Fruit fly (Drosophila melanogaster): ENCODE results near the gene FucTC.

DNA sequence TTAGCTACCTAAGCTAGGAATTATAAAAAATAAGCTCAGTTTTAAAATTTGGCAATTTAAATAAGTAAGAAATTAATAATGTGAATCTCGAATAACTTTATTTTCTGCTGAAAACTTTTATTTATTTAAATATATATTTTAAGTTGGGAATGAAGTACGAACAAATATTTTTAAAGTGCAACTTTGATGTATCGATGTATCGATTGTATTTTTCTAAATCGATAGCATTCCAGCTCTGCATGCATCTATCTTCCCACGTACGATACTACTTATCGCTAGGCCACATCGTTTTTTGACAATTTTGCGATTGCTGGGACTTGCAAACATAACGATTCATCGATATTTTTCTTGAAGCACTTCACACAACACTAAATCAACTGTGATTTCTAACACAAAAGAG lies 3.7 kb downstream of the FucTC start:
- TF ChIP-seq psq (optimal IDR thresholded peaks at IDR 0.05), result no peak
- no peak for TF ChIP-seq insv (optimal IDR thresholded peaks at IDR 0.05)
